Fruit fly (Drosophila melanogaster) whole organism, larva: ENCODE measurements around the gene nyo.
A peak's percentile ranks its signal among the peaks of the same experiment; 100 is the strongest.

ENCODE experiments used
- noc ChIP-seq: fragments of 200-800 bp; sonication (Bioruptor generic); optimal IDR thresholded peaks from 3 replicates; lab custom pipeline; 2019; ENCODE audit warnings: missing biosample characterization, mild to moderate bottlenecking, missing genetic modification characterization, moderate library complexity

Gene nyo

DNA sequence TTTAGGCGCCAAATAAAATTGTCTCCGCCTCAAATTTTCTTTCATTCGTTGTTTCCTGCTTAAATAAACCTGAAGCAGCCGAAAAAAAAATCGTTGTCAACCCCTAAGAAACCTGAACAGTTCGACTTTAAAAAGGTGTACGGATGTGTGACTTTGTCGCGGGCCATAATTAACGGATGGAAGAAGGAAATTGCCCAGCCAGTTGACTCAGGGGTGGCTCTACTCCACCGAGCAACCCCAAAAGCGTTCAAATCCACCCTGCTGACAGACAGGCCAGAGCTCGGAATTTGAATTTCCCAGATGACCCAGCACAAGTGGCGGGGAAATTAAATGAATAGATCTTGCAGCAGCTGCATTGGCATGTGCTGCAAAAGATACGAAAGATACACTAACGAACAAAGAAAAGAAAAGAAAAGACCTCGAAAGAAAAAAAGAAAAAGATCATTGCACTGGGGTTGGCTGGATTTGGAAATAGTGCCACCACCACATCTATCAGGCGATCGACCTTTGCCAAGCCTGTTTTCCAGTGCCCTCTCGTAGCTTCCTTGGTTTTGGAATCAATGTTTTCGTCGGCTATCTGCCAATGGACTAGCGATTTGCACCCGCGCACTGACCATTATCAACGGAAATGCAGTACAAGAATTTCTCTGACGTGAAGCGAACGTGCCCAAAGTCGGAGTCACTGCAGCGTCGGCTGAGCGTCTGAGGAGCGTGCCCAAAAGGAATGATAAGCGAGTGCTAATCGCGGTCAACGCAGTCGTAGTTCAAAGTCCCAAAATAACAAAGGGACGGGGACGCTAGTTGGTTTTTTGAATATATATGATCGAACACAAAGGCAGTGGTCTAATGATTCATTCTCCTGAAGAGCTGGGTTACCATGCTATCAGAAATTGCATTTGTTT is 63.7 kb downstream of the nyo start:
- no peak for TF ChIP-seq noc (tag; lab: Kevin White, UChicago)

DNA sequence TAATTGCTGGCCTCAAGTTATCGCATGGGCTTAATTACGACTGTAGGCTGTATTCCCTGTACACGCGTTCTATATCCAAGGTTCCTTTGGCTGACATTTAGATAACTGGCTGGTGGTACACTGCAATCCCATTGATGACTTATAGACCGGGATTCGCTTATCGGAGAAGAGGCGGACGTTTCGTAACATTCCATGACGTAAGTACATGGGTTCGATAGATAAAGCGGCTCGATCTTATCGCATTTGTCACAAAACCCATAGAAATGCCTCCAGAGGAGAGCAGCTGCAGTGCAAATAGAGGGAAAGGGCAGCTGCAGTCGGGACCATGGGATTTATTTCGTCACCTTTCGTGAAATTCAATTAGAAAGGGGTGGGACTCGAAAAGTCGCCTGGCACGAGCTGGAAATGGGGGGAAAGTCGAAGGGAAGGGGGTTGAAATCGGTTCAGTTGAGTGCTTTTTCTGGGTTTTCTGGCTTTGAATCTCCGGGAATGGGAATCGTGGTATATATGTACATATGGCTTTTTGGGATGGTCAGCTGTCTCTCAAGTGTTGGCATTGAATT is 64.5 kb downstream of the nyo start:
- TF ChIP-seq noc (tag; lab: Kevin White, UChicago), result no peak

DNA sequence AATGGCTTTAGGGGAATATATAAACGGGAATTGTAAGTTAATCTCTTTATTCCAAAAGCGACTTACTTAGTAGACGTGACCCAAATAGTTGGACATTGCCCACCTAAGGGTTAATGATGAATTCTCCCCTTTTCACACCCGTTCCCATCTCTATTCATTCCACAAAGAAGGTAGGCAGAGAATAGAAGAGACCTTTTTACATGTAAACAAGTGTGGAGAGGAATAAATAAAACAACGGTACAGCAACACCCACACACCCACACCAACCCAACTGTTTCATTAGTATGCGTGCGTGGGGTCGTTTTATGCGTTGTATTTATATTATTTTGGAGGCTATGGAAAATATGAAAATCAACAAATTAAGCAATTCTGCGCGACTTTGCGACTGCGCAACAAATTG is 65.2 kb downstream of the nyo start:
- TF ChIP-seq noc (tag; lab: Kevin White, UChicago), result no peak

DNA sequence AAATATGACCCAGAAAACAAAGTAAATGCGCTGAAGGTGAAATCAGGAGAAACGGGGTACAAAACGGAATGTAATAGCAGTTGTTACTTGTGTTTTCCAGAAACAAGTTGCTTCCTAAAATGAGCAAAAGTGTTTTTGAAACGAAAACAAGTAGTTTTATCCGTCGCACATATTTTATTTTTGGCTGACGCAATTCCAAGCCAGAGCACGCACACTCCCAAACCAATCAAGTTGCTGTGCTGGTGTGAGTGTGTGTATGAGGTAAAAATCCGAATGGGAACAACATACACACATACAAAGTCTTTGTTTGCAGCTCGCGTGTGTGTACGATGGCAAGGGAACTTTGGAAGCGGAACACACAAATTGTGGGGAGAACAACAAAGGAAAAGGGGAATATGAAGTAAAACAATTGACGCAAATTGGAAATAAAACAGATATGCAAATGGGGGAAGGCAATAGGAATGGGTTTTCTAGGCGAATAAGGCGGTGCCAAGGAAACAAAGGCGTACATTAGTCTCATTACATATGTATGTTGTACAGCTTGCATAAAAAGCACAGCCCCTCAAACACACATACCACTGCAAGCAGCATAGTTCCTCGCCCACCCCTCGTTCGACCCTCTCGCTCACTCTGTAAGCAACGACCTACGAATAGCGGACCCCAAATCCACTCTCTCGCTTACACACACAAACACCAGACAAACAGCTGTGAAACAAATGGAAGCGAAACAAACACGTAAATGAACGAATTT is 65.8 kb downstream of the nyo start:
- peak; percentile 57 for TF ChIP-seq noc (tag; lab: Kevin White, UChicago)

DNA sequence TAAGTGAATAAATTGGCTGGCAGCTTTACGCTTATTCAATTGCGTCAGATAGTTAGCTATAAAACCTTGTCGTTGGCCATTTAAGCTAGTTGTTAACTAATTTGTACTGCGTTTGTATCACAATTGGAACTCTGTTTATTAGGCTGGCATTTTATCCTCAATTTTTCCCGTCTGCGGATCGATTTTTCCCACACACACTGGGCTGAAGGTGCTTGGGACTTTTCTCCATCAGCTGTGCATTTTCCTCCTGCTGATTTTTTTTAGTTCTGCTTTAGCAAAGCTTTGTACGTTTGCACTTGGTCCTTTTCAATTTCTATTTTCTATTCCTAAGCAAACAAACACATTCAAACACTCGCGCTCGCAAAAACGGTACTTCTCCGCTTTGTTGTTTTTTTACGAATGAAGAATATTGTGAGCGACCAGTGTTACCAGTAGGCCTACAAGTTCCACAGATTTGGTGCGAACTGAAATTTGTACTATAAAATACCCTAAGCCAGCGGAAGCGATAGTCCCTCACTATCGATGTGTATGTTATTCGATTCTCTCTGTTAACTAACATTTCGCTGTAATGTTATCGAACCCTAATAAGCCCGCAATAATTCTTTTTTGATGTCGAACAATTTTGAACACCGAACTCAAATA is 66.7 kb downstream of the nyo start:
- TF ChIP-seq noc (tag; lab: Kevin White, UChicago), result no peak

DNA sequence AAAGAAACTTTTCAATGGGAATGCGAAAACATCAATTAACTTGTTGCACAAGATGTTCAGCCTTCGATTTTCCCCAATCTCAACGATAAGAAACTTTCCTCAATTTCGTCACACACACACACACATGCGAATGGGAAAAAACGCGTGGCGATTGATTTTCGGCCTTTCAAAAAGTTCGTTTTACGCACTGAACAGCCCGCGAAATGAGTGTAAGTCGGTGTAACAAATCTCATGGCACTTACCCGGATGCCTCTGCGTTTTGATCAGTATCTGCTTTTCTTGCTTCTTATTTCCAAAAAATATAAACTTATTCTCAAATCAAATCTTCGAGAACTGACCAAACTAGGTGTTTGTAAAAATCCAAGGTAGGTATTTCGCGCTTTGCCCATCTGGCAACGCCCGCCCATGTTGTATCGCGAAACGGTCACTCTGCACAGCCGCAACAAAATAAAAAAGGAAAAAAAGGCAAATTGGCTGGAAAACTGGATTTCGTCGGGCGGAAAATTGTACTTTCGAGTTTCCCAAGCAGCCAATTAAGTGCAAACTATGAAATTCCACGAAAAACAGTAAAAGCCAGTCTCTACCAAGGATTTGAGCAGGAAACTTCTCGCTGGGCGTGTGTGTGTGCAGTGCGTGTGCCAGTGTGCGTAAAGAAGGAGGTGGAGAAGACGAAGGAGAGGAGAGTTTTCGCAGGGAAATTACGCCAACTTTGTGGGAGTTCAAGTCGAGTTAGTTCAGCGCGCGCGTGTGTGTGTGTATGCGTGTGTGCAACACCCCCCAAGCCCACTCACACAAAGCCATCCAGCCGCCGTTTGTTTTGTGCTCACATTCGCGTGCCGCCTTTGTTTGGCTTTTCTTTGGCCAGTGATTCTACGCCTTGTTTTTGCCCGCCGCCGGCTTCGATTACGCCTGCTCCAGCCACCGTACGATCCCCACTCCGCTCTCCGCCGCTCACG is 68.1 kb downstream of the nyo start, which contains the start of gene Med:
Gene Med (plus strand): TSS at position 408 of the 956 bp plus-strand sequence.
- no peak for TF ChIP-seq noc (tag; lab: Kevin White, UChicago)

DNA sequence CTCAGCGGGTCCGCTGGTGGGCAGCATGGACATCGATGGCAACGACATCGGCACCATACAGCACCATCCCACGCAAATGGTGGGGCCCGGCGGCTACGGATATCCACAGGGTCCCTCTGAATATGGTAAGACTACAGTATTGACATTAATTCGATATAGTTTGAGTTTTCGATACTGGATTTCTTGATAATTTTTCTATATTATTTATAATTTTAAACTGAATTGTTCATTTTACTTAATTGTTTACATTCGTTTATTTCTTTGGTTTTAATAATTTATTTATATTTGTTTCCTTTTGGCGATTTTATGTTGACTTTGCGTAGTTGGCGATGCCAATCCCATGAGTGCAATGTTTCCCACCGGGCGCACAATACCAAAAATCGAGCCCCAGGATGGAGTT is 69.7 kb downstream of the nyo start, which contains the start of gene CycG:
Gene CycG (minus strand): TSS at position 101 of the 400 bp plus-strand sequence.
- TF ChIP-seq noc (tag; lab: Kevin White, UChicago), result no peak
